Worm (Caenorhabditis elegans) whole organism, young adult: Measurements from ENCODE around the gene R07B7.8.

Source experiments
- Y56A3A.18 ChIP-seq: fragments of 200-800 bp; sonication (Bioruptor generic); IDR thresholded peaks from 2 replicates; pipeline ENCODE4 v1.3.6; 2022; ENCODE audit warnings: missing genetic modification reagents, missing genetic modification characterization, missing compliant biosample characterization
- lin-35 ChIP-seq, 3 experiments: fragments of 150-350 bp in 2 of 3; sonication (generic microtip) in 1 of 3; optimal IDR thresholded peaks; 2 replicates each; lab custom pipeline; 2014 to 2018; ENCODE audit warnings: missing biosample characterization in 3 of 3, missing genetic modification characterization in 3 of 3, missing genetic modification reagents in 3 of 3
- mxl-1 ChIP-seq: sonication (generic microtip); optimal IDR thresholded peaks from 2 replicates; lab custom pipeline; 2016; ENCODE audit warnings: missing genetic modification characterization, missing compliant biosample characterization
- nfya-1 ChIP-seq: sonication (generic microtip); optimal IDR thresholded peaks from 2 replicates; lab custom pipeline; 2017; ENCODE audit warnings: antibody characterized with exemption, missing compliant biosample characterization, missing genetic modification characterization, borderline replicate concordance; ENCODE audit not compliant: insufficient read depth
- nhr-120 ChIP-seq: fragments of 200-800 bp; sonication (Bioruptor generic); IDR thresholded peaks from 2 replicates; pipeline ENCODE4 v1.3.6; 2022; ENCODE audit warnings: missing genetic modification characterization, missing compliant biosample characterization
- snpc-4 ChIP-seq, 5 experiments: fragments of 150-350 bp in 1 of 5; sonication (generic microtip) in 4 of 5; optimal IDR thresholded peaks; 2 replicates each; lab custom pipeline; 2014 to 2018; ENCODE audit warnings: missing genetic modification characterization in 5 of 5, missing biosample characterization in 3 of 5, antibody characterized with exemption in 2 of 5, mild to moderate bottlenecking in 2 of 5, missing compliant biosample characterization in 2 of 5, missing genotype in 2 of 5, moderate library complexity in 2 of 5, missing genetic modification reagents in 1 of 5

- no peak for TF ChIP-seq snpc-4 (GFP tag; optimal IDR thresholded peaks at IDR 0.05; lab: Kevin White, UChicago)
- TF ChIP-seq snpc-4 (tag; optimal IDR thresholded peaks at IDR 0.05; lab: Kevin White, UChicago): no peak
- TF ChIP-seq nfya-1 (tag; lab: Kevin White, UChicago): no peak
- no peak for TF ChIP-seq mxl-1 (tag; lab: Kevin White, UChicago)
- no peak for TF ChIP-seq lin-35 (GFP tag; optimal IDR thresholded peaks at IDR 0.05; lab: Kevin White, UChicago)
- no peak for TF ChIP-seq Y56A3A.18 (GFP tag; lab: Robert Waterston, UW)
- no peak for TF ChIP-seq nhr-120 (GFP tag; lab: Robert Waterston, UW)
These were observed 27.3 kb upstream of the R07B7.8 start, which contains the start of gene lhpp-1 for ce11 chrV:12111452-12111851.
